Fruit fly (Drosophila melanogaster) whole organism, wandering third instar larva: ENCODE results near the gene Lcp65Ag2.

Experiments
- Abd-B ChIP-seq: fragments of >200 bp; optimal IDR thresholded peaks from 2 replicates; lab custom pipeline; 2017; ENCODE audit warnings: missing biosample characterization, missing genetic modification characterization
- CG32264 ChIP-seq: fragments of 200-800 bp; sonication (Bioruptor generic); optimal IDR thresholded peaks from 2 replicates; lab custom pipeline; 2016; ENCODE audit warnings: missing biosample characterization, missing genetic modification characterization
- CG9705 ChIP-seq: fragments of 200-800 bp; sonication (Bioruptor generic); optimal IDR thresholded peaks from 2 replicates; lab custom pipeline; 2018; ENCODE audit warnings: missing biosample characterization, mild to moderate bottlenecking, missing genetic modification characterization
- CrebA ChIP-seq: fragments of 200-800 bp; sonication (Bioruptor generic); optimal IDR thresholded peaks from 2 replicates; lab custom pipeline; 2016; ENCODE audit warnings: missing biosample characterization, mild to moderate bottlenecking, missing genetic modification characterization, borderline replicate concordance
- Dfd ChIP-seq: fragments of >200 bp; optimal IDR thresholded peaks from 2 replicates; lab custom pipeline; 2017; ENCODE audit warnings: missing biosample characterization, missing genetic modification characterization
- Dif ChIP-seq: fragments of 200-275, 200-300 bp; sonication (Bioruptor generic); optimal IDR thresholded peaks from 2 replicates; lab custom pipeline; 2018; ENCODE audit warnings: missing biosample characterization, missing genetic modification characterization; ENCODE audit not compliant: partially characterized antibody
- GATAd ChIP-seq: sonication (Bioruptor generic); optimal IDR thresholded peaks from 2 replicates; lab custom pipeline; 2016; ENCODE audit warnings: missing biosample characterization, missing genetic modification characterization
- HLH106 ChIP-seq: fragments of 200-800 bp; optimal IDR thresholded peaks from 3 replicates; lab custom pipeline; 2019; ENCODE audit warnings: missing biosample characterization, mild to moderate bottlenecking, missing genetic modification characterization, moderate library complexity
- Hnf4 ChIP-seq: fragments of 200-800 bp; sonication (Bioruptor generic); optimal IDR thresholded peaks from 2 replicates; lab custom pipeline; 2016; ENCODE audit warnings: missing biosample characterization, mild to moderate bottlenecking, missing genetic modification characterization
- Hr78 ChIP-seq: fragments of >200 bp; optimal IDR thresholded peaks from 2 replicates; lab custom pipeline; 2017; ENCODE audit warnings: missing biosample characterization, missing genetic modification characterization
- Hr83 ChIP-seq: fragments of 200-300 bp; sonication (Bioruptor generic); optimal IDR thresholded peaks from 2 replicates; lab custom pipeline; 2016; ENCODE audit warnings: missing biosample characterization, mild to moderate bottlenecking, missing genetic modification characterization, moderate library complexity; ENCODE audit not compliant: poor library complexity, severe bottlenecking
- Jra ChIP-seq: sonication (Bioruptor generic); optimal IDR thresholded peaks from 2 replicates; lab custom pipeline; 2016; ENCODE audit warnings: missing biosample characterization, missing genetic modification characterization
- Mio ChIP-seq: sonication (Bioruptor generic); optimal IDR thresholded peaks from 2 replicates; lab custom pipeline; 2016; ENCODE audit warnings: missing biosample characterization, missing genetic modification characterization
- Myc ChIP-seq: fragments of >200 bp; optimal IDR thresholded peaks from 2 replicates; lab custom pipeline; 2017
- N ChIP-seq: fragments of >200 bp; optimal IDR thresholded peaks from 2 replicates; lab custom pipeline; 2018; ENCODE audit warnings: missing biosample characterization, missing external identifiers, missing genetic modification characterization
- OdsH ChIP-seq: fragments of 200-800 bp; sonication (Bioruptor generic); optimal IDR thresholded peaks from 2 replicates; lab custom pipeline; 2016; ENCODE audit warnings: missing biosample characterization, mild to moderate bottlenecking, missing genetic modification characterization
- Rel ChIP-seq, 2 experiments: fragments of 200-800 bp; sonication (Bioruptor generic) in 1 of 2; optimal IDR thresholded peaks; 2 replicates in 1 of 2; 3 replicates in 1 of 2; lab custom pipeline; 2016 to 2019; ENCODE audit warnings: mild to moderate bottlenecking in 2 of 2, missing biosample characterization in 2 of 2, missing genetic modification characterization in 2 of 2, moderate library complexity in 1 of 2
- Sp1 ChIP-seq: fragments of 200-800 bp; sonication (Bioruptor generic); optimal IDR thresholded peaks from 3 replicates; lab custom pipeline; 2019; ENCODE audit warnings: missing biosample characterization, mild to moderate bottlenecking, missing genetic modification characterization, moderate library complexity
- Vsx2 ChIP-seq: fragments of 200-300, 225-300 bp; sonication (Bioruptor generic); optimal IDR thresholded peaks from 2 replicates; lab custom pipeline; 2018; ENCODE audit warnings: missing biosample characterization, missing genetic modification characterization; ENCODE audit not compliant: partially characterized antibody
- br ChIP-seq: fragments of 200-800 bp; sonication (Bioruptor generic); optimal IDR thresholded peaks from 2 replicates; lab custom pipeline; 2016; ENCODE audit warnings: missing biosample characterization, missing genetic modification characterization
- brk ChIP-seq: fragments of 200-800 bp; sonication (Bioruptor generic); optimal IDR thresholded peaks from 2 replicates; lab custom pipeline; 2016; ENCODE audit warnings: missing biosample characterization, mild to moderate bottlenecking, missing genetic modification characterization
- dl ChIP-seq, 2 experiments: fragments of 175-275, 200-275 bp in 1 of 2; fragments of 200-275 bp in 1 of 2; sonication (Bioruptor generic); optimal IDR thresholded peaks; lab custom pipeline; 2018; ENCODE audit warnings: mild to moderate bottlenecking in 2 of 2, missing biosample characterization in 2 of 2, missing genetic modification characterization in 2 of 2, moderate library complexity in 2 of 2; ENCODE audit not compliant: partially characterized antibody in 2 of 2, insufficient read depth in 1 of 2
- dmrt93B ChIP-seq: fragments of 200-800 bp; sonication (Bioruptor generic); optimal IDR thresholded peaks from 2 replicates; lab custom pipeline; 2018; ENCODE audit warnings: missing biosample characterization, mild to moderate bottlenecking, missing genetic modification characterization
- dsf ChIP-seq: sonication (Bioruptor generic); optimal IDR thresholded peaks from 2 replicates; lab custom pipeline; 2016; ENCODE audit warnings: missing biosample characterization, missing genetic modification characterization, borderline replicate concordance
- ey ChIP-seq: fragments of 200-800 bp; sonication (Bioruptor generic); optimal IDR thresholded peaks from 2 replicates; lab custom pipeline; 2016; ENCODE audit warnings: missing biosample characterization, missing genetic modification characterization
- foxo ChIP-seq, 2 experiments: fragments of 200-800 bp; sonication (Bioruptor generic); optimal IDR thresholded peaks; 2 replicates in 1 of 2; 3 replicates in 1 of 2; lab custom pipeline; 2016 to 2017; ENCODE audit warnings: missing biosample characterization in 2 of 2, missing genetic modification characterization in 2 of 2
- fru ChIP-seq: fragments of 200-800 bp; sonication (Bioruptor generic); optimal IDR thresholded peaks from 3 replicates; lab custom pipeline; 2016; ENCODE audit warnings: missing biosample characterization, mild to moderate bottlenecking, missing genetic modification characterization
- h ChIP-seq: fragments of 200-800 bp; sonication (Bioruptor generic); optimal IDR thresholded peaks from 3 replicates; lab custom pipeline; 2016; ENCODE audit warnings: missing biosample characterization, mild to moderate bottlenecking, missing genetic modification characterization
- jim ChIP-seq: fragments of 175-275, 200-325 bp; sonication (Bioruptor generic); optimal IDR thresholded peaks from 2 replicates; lab custom pipeline; 2016; ENCODE audit warnings: missing biosample characterization, mild to moderate bottlenecking, missing genetic modification characterization
- lola ChIP-seq: fragments of >200 bp; optimal IDR thresholded peaks from 2 replicates; lab custom pipeline; 2017; ENCODE audit warnings: missing biosample characterization, missing genetic modification characterization
- pan ChIP-seq: fragments of >200 bp; optimal IDR thresholded peaks from 2 replicates; lab custom pipeline; 2017
- psq ChIP-seq: fragments of 200-800 bp; sonication (Bioruptor generic); optimal IDR thresholded peaks from 3 replicates; lab custom pipeline; 2017; ENCODE audit warnings: missing biosample characterization, mild to moderate bottlenecking, missing genetic modification characterization, moderate library complexity
- rgr ChIP-seq: fragments of 200-800 bp; sonication (Bioruptor generic); optimal IDR thresholded peaks from 3 replicates; lab custom pipeline; 2016; ENCODE audit warnings: missing biosample characterization, mild to moderate bottlenecking, missing genetic modification characterization
- sage ChIP-seq: fragments of 200-800 bp; sonication (Bioruptor generic); optimal IDR thresholded peaks from 2 replicates; lab custom pipeline; 2016; ENCODE audit warnings: missing biosample characterization, mild to moderate bottlenecking, missing genetic modification characterization
- sv ChIP-seq: fragments of 200-800 bp; sonication (Bioruptor generic); optimal IDR thresholded peaks from 3 replicates; lab custom pipeline; 2016; ENCODE audit warnings: missing biosample characterization, missing genetic modification characterization
- tai ChIP-seq: sonication (Bioruptor generic); optimal IDR thresholded peaks from 2 replicates; lab custom pipeline; 2016; ENCODE audit warnings: missing biosample characterization, missing genetic modification characterization
- usp ChIP-seq: fragments of >200 bp; optimal IDR thresholded peaks from 2 replicates; lab custom pipeline; 2017; ENCODE audit warnings: missing biosample characterization, missing genetic modification characterization
- woc ChIP-seq: sonication (Bioruptor generic); optimal IDR thresholded peaks from 2 replicates; lab custom pipeline; 2016; ENCODE audit warnings: missing biosample characterization, mild to moderate bottlenecking, missing genetic modification characterization

Gene Lcp65Ag2

DNA sequence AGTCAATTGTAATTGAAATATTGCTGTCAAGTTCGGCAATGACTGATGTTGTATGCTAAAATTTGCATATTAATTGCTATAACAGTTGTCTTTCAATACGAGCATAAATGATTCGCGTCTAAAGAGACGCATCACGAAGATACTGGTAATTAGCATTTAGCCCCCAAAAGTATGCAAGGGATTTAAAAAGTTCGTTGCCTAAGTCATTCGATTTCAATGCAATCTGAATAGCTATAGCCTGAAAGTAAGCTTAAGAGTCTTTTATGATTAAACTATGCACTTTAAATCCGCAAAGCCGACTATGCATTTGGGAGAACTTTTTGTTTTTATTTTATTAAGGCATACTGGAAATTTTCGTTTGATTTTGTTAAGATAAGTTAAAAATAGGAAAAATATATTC, 3.8 kb downstream of the Lcp65Ag2 start:
- TF ChIP-seq sage (GFP tag; lab: Kevin White, UChicago) (no peak), lola (GFP tag; lab: Kevin White, UChicago) (no peak), foxo (GFP tag; optimal IDR thresholded peaks at IDR 0.05; lab: Kevin White, UChicago) (no peak), dsf (no peak), Vsx2 (peak; percentile 76), Myc (peak; percentile 74)
- TF ChIP-seq, all 38 proteins: peak for 2

DNA sequence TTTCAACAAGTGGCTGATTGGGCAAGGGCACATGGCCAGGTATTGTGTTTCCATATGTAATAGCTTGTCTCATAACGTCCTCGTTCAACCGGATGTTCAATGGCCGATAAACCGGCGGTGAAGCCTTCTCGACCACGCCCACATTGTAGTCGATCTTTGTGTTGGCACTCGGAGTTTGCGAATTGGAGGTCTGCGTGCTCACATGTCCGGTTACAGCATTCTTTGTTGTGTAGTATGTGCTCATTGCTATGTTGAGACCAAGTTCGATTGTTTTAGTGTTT, 8.0 kb downstream of the Lcp65Ag2 start:
- TF ChIP-seq Sp1: no peak
- no peak for TF ChIP-seq psq
- no peak for TF ChIP-seq Mio

DNA sequence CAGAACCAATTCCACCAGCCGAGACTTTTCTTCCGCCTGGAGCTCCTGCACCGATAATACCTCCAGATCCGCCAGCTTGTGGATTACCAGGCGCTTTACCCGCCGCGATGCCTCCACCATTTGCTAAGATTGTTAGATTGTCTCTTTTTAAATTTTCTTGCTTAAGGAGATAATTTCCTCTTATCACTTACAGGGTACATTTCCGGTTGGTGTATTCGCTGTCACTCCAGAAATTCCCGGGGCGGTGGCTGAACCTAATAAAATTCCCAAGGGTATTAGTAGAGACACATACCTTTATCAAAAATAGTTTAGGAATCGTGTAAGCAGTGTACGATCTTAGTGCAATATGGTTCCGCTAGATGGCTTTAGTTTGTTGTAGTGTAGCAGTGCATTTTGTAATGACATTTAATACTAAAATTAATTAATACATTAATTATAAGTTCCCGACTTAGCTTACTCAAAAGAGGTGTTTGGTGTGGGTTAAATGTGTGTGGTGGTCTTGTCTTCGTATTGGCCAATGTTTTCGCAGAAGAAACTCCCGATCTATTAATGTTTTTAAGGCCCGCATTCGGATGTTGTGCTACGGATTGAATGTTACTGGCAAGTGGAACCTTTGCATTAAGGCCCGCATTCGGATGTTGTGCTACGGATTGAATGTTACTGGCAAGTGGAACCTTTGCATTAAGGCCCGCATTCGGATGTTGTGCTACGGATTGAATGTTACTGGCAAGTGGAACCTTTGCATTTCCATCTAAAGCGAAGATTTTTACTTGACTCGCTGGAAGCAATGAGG, 8.6 kb downstream of the Lcp65Ag2 start:
- TF ChIP-seq foxo (GFP tag; optimal IDR thresholded peaks at IDR 0.05; lab: Kevin White, UChicago): no peak
- no peak for TF ChIP-seq br (GFP tag; lab: Kevin White, UChicago)
- TF ChIP-seq dl (GFP tag; optimal IDR thresholded peaks at IDR 0.05; lab: Kevin White, UChicago; ENCODE audit: insufficient read depth in 1 of 2, partially characterized antibody in 2 of 2): no peak
- TF ChIP-seq CG9705 (GFP tag; lab: Kevin White, UChicago): peak; percentile 32
- no peak for TF ChIP-seq pan (lab: Kevin White, UChicago)
- no peak for TF ChIP-seq ey
- peak; percentile 17 for TF ChIP-seq dmrt93B (GFP tag; lab: Kevin White, UChicago)
- no peak for TF ChIP-seq CG32264
- no peak for TF ChIP-seq GATAd (GFP tag; lab: Kevin White, UChicago)
- TF ChIP-seq Vsx2: no peak
- TF ChIP-seq Hr83 (GFP tag; lab: Kevin White, UChicago): no peak
- TF ChIP-seq OdsH (GFP tag; lab: Kevin White, UChicago): no peak
- no peak for TF ChIP-seq Dfd (GFP tag; lab: Kevin White, UChicago)
- peak; percentile 20 for TF ChIP-seq fru
- TF ChIP-seq jim (GFP tag; lab: Kevin White, UChicago): no peak
- no peak for TF ChIP-seq brk
- TF ChIP-seq Dif (GFP tag; lab: Kevin White, UChicago): no peak
- no peak for TF ChIP-seq psq
- TF ChIP-seq sv (GFP tag; lab: Kevin White, UChicago): peak; percentile 4
- TF ChIP-seq rgr (GFP tag; lab: Kevin White, UChicago): peak; percentile 33
- TF ChIP-seq HLH106 (tag; lab: Kevin White, UChicago): peak; percentile 50
- TF ChIP-seq Myc: peak; percentile 86
- TF ChIP-seq Hnf4 (GFP tag; lab: Kevin White, UChicago): no peak
- TF ChIP-seq Jra (GFP tag; lab: Kevin White, UChicago): no peak
- TF ChIP-seq Rel (GFP tag; optimal IDR thresholded peaks at IDR 0.05; lab: Kevin White, UChicago): no peak
- no peak for TF ChIP-seq Rel (tag; optimal IDR thresholded peaks at IDR 0.05; lab: Kevin White, UChicago)
- TF ChIP-seq h: no peak
- no peak for TF ChIP-seq Mio
- TF ChIP-seq Abd-B (GFP tag; lab: Kevin White, UChicago): no peak
- TF ChIP-seq Hr78: no peak
- TF ChIP-seq sage (GFP tag; lab: Kevin White, UChicago): no peak
- no peak for TF ChIP-seq usp (GFP tag; lab: Kevin White, UChicago)
- TF ChIP-seq dsf: no peak
- TF ChIP-seq N (GFP tag; lab: Kevin White, UChicago): no peak
- TF ChIP-seq CrebA: no peak
- no peak for TF ChIP-seq tai (GFP tag; lab: Kevin White, UChicago)
- no peak for TF ChIP-seq woc (GFP tag; lab: Kevin White, UChicago)
- TF ChIP-seq lola (GFP tag; lab: Kevin White, UChicago): no peak
- TF ChIP-seq Sp1: no peak
